Fruit fly (Drosophila melanogaster): ENCODE data around the gene He.
A peak's percentile ranks its signal among the peaks of the same experiment; 100 is the strongest.

He gene

dm6 chr2L:14020875-14021643 lies 48.3 kb upstream of the He start (continued):
- TF ChIP-seq CG12391 (tag; optimal IDR thresholded peaks at IDR 0.05) (peak; percentile 75), Dip3 (GFP tag; optimal IDR thresholded peaks at IDR 0.05) (no peak), abd-A (tag; optimal IDR thresholded peaks at IDR 0.05) (no peak), vvl (GFP tag; IDR thresholded peaks at IDR 0.05) (peak; percentile 85), pan (optimal IDR thresholded peaks at IDR 0.05) (peak in 1 of 2 experiments; percentile 4), pan (GFP tag; optimal IDR thresholded peaks at IDR 0.05 in 1 of 2, IDR thresholded peaks at IDR 0.05 in 1 of 2) (peak in 1 of 2 experiments; percentile 69), cas (GFP tag; IDR thresholded peaks at IDR 0.05) (0 out of 2 replicates have a peak, but pooled peaks have one; percentile 5), Nf-YA (GFP tag; IDR thresholded peaks at IDR 0.05) (0 out of 2 replicates have a peak, but pooled peaks have one; percentile 17), gsb-n (tag; optimal IDR thresholded peaks at IDR 0.05) (peak; percentile 71), Ets65A (GFP tag) (peak; percentile 16), CG9876 (GFP tag; optimal IDR thresholded peaks at IDR 0.05) (no peak), sc (optimal IDR thresholded peaks at IDR 0.05) (no peak), sc (GFP tag; optimal IDR thresholded peaks at IDR 0.05) (peak; percentile 51), BtbVII (GFP tag; optimal IDR thresholded peaks at IDR 0.05) (no peak), CG12942 (GFP tag; optimal IDR thresholded peaks at IDR 0.05) (peak; percentile 14), Fer3 (tag; optimal IDR thresholded peaks at IDR 0.05) (peak; percentile 36), bab2 (GFP tag; optimal IDR thresholded peaks at IDR 0.05) (peak; percentile 38), CG9437 (GFP tag; optimal IDR thresholded peaks at IDR 0.05) (peak; percentile 87), Oaz (GFP tag; IDR thresholded peaks at IDR 0.05) (no peak), Doc2 (GFP tag; IDR thresholded peaks at IDR 0.05) (no peak), chif (GFP tag; optimal IDR thresholded peaks at IDR 0.05) (peak in 1 of 2 experiments; percentile 43), CG16815 (GFP tag; optimal IDR thresholded peaks at IDR 0.05) (peak; percentile 49), unpg (GFP tag; optimal IDR thresholded peaks at IDR 0.05) (peak; percentile 62), CG17912 (GFP tag; optimal IDR thresholded peaks at IDR 0.05) (no peak), Ssrp (tag; optimal IDR thresholded peaks at IDR 0.05) (peak; percentile 77), org-1 (GFP tag; optimal IDR thresholded peaks at IDR 0.05) (no peak), btn (GFP tag; optimal IDR thresholded peaks at IDR 0.05) (no peak), sisA (GFP tag; IDR thresholded peaks at IDR 0.05) (peak; percentile 41), CG9817 (tag; optimal IDR thresholded peaks at IDR 0.05) (peak; percentile 10), eyg (GFP tag; optimal IDR thresholded peaks at IDR 0.05) (no peak), cad (GFP tag; optimal IDR thresholded peaks at IDR 0.05) (no peak), Xrp1 (GFP tag; IDR thresholded peaks at IDR 0.05) (peak; percentile 82), Aef1 (GFP tag; IDR thresholded peaks at IDR 0.05) (peak; percentile 19; the same call in 1 of the 3 replicates), Ravus (GFP tag; IDR thresholded peaks at IDR 0.05) (no peak), fd102C (GFP tag; optimal IDR thresholded peaks at IDR 0.05) (no peak), CrebB (tag; optimal IDR thresholded peaks at IDR 0.05) (no peak), hb (GFP tag; IDR thresholded peaks at IDR 0.05; ENCODE audit: partially characterized antibody) (no peak), Trl (optimal IDR thresholded peaks at IDR 0.05) (no peak), Trl (GFP tag; optimal IDR thresholded peaks at IDR 0.05) (peak; percentile 6), lov (optimal IDR thresholded peaks at IDR 0.05) (no peak), lov (GFP tag; IDR thresholded peaks at IDR 0.05) (no peak), Six4 (GFP tag; optimal IDR thresholded peaks at IDR 0.05) (peak; percentile 25), trh (GFP tag; optimal IDR thresholded peaks at IDR 0.05) (no peak), HHEX (GFP tag; optimal IDR thresholded peaks at IDR 0.05) (peak; percentile 54), Adf1 (GFP tag; IDR thresholded peaks at IDR 0.05) (no peak), CG2889 (GFP tag; IDR thresholded peaks at IDR 0.05) (no peak), exex (tag; optimal IDR thresholded peaks at IDR 0.05) (no peak), Dfd (GFP tag; optimal IDR thresholded peaks at IDR 0.05) (peak in 1 of 2 experiments; percentile 31), CG8290 (GFP tag; optimal IDR thresholded peaks at IDR 0.05) (no peak), CG8290 (tag; optimal IDR thresholded peaks at IDR 0.05) (peak in 1 of 2 experiments; percentile 92), sob (GFP tag; IDR thresholded peaks at IDR 0.05) (peak; percentile 60), CG31365 (tag; optimal IDR thresholded peaks at IDR 0.05) (no peak)

All from whole organism, embryonic.